Fruit fly (Drosophila melanogaster) whole organism: ENCODE data around the gene ClpX.

Source experiments
- CG8478 ChIP-seq: fragments of >200 bp; optimal IDR thresholded peaks from 2 replicates; lab custom pipeline; 2018; ENCODE audit warnings: inconsistent platforms
- Dll ChIP-seq: fragments of >200 bp; optimal IDR thresholded peaks from 2 replicates; lab custom pipeline; 2017
- EcR ChIP-seq, 2 experiments: fragments of >200 bp; optimal IDR thresholded peaks; 2 replicates each; lab custom pipeline; 2017; ENCODE audit warnings: missing biosample characterization in 2 of 2, missing genetic modification characterization in 2 of 2, missing genetic modification reagents in 2 of 2
- pan ChIP-seq: fragments of >200 bp; optimal IDR thresholded peaks from 2 replicates; lab custom pipeline; 2017
- psq ChIP-seq: fragments of >200 bp; optimal IDR thresholded peaks from 2 replicates; lab custom pipeline; 2017
- usp ChIP-seq: fragments of >200 bp; optimal IDR thresholded peaks from 2 replicates; lab custom pipeline; 2017; ENCODE audit warnings: missing biosample characterization, missing genetic modification characterization, mixed read lengths

Gene ClpX

DNA sequence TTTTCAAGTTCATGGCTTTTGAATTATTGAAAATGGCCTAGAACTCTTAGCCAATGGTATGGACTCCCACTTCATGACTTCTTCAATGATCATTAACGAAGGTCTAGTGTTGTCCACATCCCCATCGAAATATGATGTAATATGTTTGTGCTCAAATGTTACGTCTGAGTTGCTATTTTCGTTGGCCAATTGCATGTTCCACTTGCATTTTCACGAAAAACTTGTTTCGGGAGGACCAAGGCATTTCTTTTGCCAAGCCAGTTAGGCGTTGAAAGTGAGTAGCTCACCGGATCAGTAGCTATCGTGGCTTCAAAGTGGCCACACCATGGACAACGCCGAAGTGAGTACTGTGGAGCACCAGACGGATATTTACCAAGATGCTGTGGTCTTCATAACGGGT, 14.7 kb upstream of the ClpX start, which contains the start of gene CG4770:
TSS of gene CG4770 (plus strand) at position 301 of the 400 bp plus-strand sequence.
- TF ChIP-seq EcR (GFP tag; optimal IDR thresholded peaks at IDR 0.05; lab: Kevin White, UChicago), result no peak
- no peak for TF ChIP-seq CG8478 (lab: Kevin White, UChicago)
- TF ChIP-seq pan (lab: Kevin White, UChicago), result no peak
- no peak for TF ChIP-seq usp (GFP tag; lab: Kevin White, UChicago)
- TF ChIP-seq Dll (lab: Kevin White, UChicago), result no peak
- no peak for TF ChIP-seq psq (lab: Kevin White, UChicago)

DNA sequence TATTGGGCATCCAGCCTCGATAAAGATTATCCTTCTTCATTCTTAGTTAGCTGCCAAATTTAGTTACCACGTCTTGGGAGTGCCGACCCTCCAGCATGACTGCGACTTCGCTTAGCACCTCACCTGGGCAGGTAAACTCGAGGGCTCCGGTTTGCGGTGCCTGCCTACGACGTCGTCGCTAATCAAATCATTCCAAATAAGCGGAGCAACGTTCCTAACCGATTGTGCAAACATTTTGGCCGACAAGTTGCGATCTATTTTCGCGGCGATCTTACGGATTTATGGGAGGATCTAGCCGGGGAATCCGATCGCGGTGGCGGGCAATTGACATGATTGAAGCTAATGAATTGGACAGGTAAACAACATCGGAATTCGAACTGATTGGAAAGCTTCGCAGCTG, 14.2 kb upstream of the ClpX start, which contains the start of gene CG4465:
TSS of gene CG4465 (minus strand) at position 101 of the 400 bp plus-strand sequence.
- TF ChIP-seq psq (lab: Kevin White, UChicago), result no peak
- TF ChIP-seq Dll (lab: Kevin White, UChicago), result no peak
- TF ChIP-seq EcR (GFP tag; optimal IDR thresholded peaks at IDR 0.05; lab: Kevin White, UChicago), result no peak
- TF ChIP-seq pan (lab: Kevin White, UChicago), result no peak
- TF ChIP-seq usp (GFP tag; lab: Kevin White, UChicago), result no peak
- no peak for TF ChIP-seq CG8478 (lab: Kevin White, UChicago)

DNA sequence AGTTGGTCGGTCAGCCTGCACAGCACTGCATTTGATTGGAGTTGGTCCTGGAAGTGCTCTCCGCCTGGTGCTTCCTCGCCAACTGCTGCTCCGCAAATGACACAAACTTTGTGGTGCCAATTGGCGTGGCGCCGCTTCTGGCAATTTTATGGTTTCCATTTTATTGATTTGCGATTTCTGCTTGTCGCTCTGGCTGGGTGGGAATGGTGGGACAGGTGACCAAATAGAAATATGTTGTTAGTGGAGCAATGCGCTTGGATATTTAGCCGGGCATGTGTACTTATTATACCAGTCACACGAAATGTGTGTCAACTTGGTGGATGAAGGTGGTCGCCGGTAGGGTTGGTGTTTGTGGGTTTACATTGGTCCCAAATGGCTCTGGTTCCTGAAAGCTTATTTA, 11.8 kb upstream of the ClpX start, which contains the start of the genes Xport-A and Xport-B:
TSS of gene Xport-A (minus strand) at position 101 of the 400 bp plus-strand sequence.
TSS of gene Xport-B (minus strand) at position 101 of the 400 bp plus-strand sequence.
- TF ChIP-seq EcR (GFP tag; optimal IDR thresholded peaks at IDR 0.05; lab: Kevin White, UChicago) (no peak), CG8478 (lab: Kevin White, UChicago) (no peak), psq (lab: Kevin White, UChicago) (no peak), Dll (lab: Kevin White, UChicago) (no peak), usp (GFP tag; lab: Kevin White, UChicago) (no peak), pan (lab: Kevin White, UChicago) (no peak)

DNA sequence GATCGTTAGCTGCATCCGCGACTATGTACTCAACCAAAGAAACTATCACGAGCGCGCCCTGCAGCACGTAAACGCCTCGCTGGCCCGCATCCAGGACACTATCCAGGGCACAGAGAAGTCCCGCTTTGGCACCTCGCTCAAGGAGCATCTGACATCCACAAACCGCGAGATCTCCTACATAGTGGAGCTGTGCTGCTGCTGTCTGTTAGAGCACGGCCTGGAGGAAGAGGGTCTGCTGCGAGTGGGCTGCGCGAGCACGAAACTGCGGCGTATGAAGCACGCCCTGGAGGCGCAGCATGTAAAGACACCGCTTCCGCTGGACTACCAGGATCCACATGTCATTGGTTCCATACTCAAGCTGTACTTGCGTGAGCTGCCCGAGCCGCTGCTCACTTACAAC, 7.5 kb upstream of the ClpX start:
- TF ChIP-seq pan (lab: Kevin White, UChicago) (no peak), CG8478 (lab: Kevin White, UChicago) (no peak), usp (GFP tag; lab: Kevin White, UChicago) (no peak), EcR (GFP tag; optimal IDR thresholded peaks at IDR 0.05; lab: Kevin White, UChicago) (no peak), Dll (lab: Kevin White, UChicago) (no peak), psq (lab: Kevin White, UChicago) (no peak)

DNA sequence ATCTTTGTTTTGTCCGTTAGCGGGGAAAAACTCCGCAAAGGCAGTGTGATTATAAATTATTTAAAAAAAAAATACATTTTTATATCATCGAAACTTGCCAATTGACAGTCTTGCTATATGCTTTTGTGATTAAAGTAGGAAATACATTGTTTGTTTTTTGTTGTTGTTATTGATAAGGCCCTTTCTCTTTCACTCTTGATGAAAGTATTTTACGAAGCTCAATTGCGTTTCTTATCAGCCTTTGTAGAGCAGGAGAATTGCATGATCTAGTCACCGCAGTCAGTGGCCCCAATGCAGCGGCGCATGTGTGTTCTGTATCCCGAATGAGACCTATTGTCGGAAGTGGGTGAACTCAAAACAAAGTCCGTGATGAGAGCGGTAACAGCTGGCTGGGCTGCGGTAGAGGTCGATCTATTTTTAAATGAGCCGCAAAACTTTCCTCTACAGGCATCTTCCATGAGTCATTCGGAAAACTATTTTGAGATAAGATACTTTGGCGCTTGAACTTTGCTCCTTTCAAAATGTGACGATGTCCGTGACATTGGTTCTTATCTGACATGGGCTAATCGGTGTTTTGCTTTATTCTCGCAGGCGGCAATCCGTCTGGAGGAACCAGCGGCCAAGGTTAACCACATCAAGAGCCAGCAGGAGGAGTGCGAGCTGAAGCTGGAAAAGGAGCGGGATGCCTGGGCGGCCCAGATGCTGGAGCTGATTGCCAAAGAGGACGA, 7.0 kb upstream of the ClpX start:
- TF ChIP-seq usp (GFP tag; lab: Kevin White, UChicago) (no peak), psq (lab: Kevin White, UChicago) (no peak), EcR (GFP tag; optimal IDR thresholded peaks at IDR 0.05; lab: Kevin White, UChicago) (no peak), Dll (lab: Kevin White, UChicago) (no peak), CG8478 (lab: Kevin White, UChicago) (no peak), pan (lab: Kevin White, UChicago) (no peak)

DNA sequence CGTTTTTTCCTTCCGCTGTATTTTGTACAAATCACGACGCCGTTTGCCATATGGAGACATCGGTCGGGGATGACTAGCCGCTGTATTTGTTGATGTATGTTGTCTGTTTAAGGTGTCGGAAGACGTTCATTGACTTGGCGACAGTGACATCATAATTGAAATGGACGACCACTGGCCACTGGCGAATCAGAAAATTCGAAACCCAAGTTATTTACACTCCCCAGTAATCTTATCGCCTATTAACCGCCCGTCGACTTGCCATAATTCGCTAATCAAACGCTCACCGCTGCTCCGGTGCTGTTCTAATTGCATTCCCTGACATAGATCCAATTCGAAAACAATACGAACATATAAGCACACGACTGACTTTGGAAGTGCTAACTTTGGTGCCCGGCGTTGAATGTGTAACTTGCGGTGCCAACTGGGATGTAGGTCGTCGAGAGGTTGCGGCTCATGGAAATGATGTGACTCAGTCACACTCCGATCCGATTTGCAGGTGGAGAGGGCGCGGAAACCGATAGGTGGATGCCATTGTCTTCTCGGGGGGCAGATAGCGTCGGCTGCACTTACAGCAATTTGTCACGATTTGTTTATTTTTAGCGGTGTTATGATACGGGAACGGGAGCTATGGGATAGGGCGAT, 6.2 kb upstream of the ClpX start:
- TF ChIP-seq pan (lab: Kevin White, UChicago), result no peak
- no peak for TF ChIP-seq CG8478 (lab: Kevin White, UChicago)
- no peak for TF ChIP-seq psq (lab: Kevin White, UChicago)
- TF ChIP-seq usp (GFP tag; lab: Kevin White, UChicago), result no peak
- TF ChIP-seq EcR (GFP tag; optimal IDR thresholded peaks at IDR 0.05; lab: Kevin White, UChicago), result no peak
- no peak for TF ChIP-seq Dll (lab: Kevin White, UChicago)

DNA sequence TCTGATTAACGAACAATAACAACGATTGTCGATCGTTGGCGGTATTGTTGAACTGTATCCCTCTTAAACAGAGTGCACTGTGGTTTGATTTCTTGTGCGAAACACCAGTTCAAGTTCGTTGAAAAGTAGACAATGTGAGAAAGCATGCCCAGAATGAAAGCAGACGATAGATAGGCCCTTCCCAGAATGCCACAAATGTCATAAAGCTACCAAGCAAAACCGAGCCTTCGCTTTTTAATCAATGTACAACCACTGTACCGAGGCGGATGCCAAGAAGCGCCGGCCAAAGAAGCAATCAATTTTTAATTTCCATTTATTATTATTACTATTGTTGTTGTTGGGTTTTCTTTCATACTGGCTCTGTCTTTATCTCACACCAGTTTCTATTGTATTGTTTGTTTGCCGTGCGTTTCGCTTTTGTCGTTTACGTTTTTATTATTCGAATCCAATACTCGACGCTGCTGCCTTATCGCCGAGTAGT, 5.4 kb upstream of the ClpX start:
- TF ChIP-seq pan (lab: Kevin White, UChicago) (no peak), Dll (lab: Kevin White, UChicago) (no peak)

DNA sequence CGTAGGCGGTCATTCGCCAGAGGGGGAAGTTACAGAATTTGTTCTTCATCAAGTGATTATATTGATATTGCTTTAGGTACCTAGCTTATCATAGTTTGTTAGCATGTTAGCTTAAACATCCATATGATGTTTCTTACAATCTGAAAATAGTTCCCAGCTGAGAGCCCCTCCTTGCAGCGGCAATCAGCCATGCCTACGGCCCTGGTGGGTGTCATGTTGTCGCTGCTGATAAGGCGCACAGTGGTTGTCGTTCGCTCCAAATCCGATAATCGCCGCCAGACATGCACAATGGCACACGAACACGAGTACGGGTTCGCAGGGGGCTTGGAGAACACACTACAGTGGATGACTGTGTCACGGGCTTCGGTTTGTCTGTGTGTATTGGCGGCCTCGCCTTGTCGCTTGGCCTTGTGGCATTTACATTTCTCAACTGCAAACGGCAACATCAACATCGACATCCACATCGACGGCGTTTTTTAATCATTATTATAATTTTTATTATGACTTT, 2.5 kb upstream of the ClpX start:
- TF ChIP-seq CG8478 (lab: Kevin White, UChicago) (no peak), usp (GFP tag; lab: Kevin White, UChicago) (no peak), Dll (lab: Kevin White, UChicago) (no peak)

DNA sequence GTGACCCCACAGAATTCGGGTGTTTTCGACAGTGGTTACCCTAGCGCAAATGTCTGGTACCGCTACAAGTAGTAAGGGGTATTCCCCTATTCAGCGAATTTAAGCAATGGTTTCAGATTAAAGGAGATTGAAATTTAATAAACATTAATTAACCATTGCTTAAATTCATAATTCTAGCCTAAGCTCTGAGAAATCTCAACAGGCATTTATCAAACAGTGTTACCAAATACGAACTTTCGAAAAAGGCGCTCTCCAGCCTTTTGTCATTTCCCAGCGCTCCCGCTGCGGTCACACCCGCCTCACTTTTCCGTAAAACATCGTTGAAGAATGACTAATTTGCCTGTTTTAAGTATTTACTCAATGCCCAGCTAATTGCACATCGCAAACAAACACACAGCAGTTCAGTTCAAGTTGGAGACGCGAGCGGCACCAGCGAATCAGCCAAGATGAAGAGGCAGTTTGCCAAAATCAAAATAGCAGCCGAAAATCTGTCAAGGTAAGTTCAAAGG, 1.4 kb upstream of the ClpX start, which contains the start of the genes Surf6 and RhoGAP92B:
TSS of gene Surf6 (minus strand) at position 4 of the 509 bp plus-strand sequence.
TSS of gene RhoGAP92B (plus strand) at position 300 of the 509 bp plus-strand sequence.
- no peak for TF ChIP-seq psq (lab: Kevin White, UChicago)
- no peak for TF ChIP-seq CG8478 (lab: Kevin White, UChicago)
- TF ChIP-seq EcR (GFP tag; optimal IDR thresholded peaks at IDR 0.05; lab: Kevin White, UChicago), result no peak
- no peak for TF ChIP-seq pan (lab: Kevin White, UChicago)
- no peak for TF ChIP-seq usp (GFP tag; lab: Kevin White, UChicago)
- TF ChIP-seq Dll (lab: Kevin White, UChicago), result no peak

DNA sequence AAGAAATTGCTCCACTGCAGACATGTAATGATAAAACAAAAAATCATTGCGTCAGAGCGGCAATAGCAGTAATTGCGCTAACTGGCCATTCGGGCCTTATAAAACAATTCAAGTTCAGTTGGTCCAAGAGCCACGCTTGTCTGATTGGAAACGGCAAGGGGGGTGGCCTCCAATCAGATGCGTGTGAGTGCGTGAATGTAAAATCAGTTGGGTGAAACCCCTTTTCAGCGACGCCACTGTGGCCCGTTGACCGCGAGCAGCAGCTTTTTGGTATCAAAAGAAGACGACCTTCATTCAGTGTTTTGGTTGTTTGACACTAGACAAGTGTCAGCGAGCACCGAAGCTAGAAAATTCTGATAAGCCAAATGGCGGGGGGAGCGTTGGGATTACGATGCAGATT, 1.2 kb downstream of the ClpX start:
- TF ChIP-seq usp (GFP tag; lab: Kevin White, UChicago) (no peak), psq (lab: Kevin White, UChicago) (no peak), pan (lab: Kevin White, UChicago) (no peak), CG8478 (lab: Kevin White, UChicago) (no peak), EcR (GFP tag; optimal IDR thresholded peaks at IDR 0.05; lab: Kevin White, UChicago) (no peak), Dll (lab: Kevin White, UChicago) (no peak)
